Worm (Caenorhabditis elegans): ENCODE data around the gene K09B11.4.

DNA sequence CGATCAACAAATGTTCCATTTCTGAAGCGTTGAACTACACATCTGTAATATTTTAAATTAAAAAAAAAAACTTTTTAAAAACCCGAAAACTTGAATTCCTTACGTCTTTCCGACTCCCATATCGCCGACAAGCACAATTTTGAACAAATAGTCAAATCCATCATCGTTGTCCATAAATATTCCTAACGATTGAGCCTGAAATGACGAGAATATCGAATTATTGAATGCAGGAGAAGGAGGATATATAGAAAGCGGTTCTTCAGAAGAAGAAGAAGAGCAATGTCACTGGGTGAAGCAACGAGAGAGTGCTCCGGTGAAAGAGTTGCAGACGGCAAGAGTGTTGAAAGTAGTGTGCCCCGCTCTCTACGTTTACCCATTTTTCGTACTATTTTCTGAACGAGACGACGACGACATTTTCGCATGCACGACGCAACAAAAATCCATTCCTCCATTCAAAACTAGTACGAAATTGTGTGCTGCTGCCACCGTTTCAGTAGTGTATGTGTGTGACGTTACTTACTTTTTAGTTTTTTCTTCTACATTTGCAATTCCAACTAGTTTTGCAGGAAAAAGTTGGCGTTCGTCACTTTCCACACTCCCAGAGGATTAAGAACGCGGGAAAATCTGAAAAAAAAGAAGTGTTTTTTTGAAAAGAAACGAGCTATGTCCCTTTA is 45.4 kb upstream of the K09B11.4 start, which contains the start of gene rab-19:
- no peak for TF ChIP-seq aly-2 (tag; optimal IDR thresholded peaks at IDR 0.05)
- TF ChIP-seq lin-13 (GFP tag; optimal IDR thresholded peaks at IDR 0.05): no peak
- no peak for TF ChIP-seq ceh-82 (tag; optimal IDR thresholded peaks at IDR 0.05)
- TF ChIP-seq ZK546.5 (tag; optimal IDR thresholded peaks at IDR 0.05): no peak
